Worm (Caenorhabditis elegans): ENCODE results near the gene his-35.

The his-35 gene

DNA sequence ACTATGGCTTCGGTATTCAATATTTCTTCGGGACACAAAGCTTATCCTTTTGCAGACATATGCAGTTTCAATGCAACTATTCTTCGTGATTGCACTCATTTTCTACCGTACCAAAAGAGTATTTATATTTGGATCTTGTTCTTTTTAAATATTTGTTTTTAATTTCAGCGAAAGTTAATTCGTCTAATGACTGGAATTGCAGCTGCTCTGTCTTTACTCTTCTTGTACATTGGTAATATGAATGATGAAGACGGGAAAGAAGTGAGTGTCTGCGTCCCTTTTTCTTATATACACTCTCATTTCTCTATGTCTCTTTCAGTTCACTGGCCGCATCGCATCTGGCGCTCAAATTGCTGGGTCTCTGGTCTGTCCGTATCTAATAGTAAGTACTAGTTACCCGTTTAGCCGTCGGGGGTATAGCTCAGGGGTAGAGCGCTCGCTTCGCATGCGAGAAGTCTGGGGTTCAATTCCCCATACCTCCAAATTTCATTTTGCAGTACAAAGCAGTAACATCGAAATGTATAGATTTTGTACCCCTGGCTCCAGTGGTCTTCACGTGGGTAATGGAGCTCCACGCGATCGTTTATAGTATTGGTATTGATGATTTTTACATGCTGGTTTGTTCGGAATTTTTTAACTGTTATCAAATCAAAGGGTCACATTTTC is 41.8 kb downstream of the his-35 start:
- TF ChIP-seq B0035.1 (tag; optimal IDR thresholded peaks at IDR 0.05) (no peak), him-1 (tag; optimal IDR thresholded peaks at IDR 0.05) (peak; percentile 88), rpc-1 (optimal IDR thresholded peaks at IDR 0.05) (peak; percentile 81), rpc-1 (tag; optimal IDR thresholded peaks at IDR 0.05) (peak; percentile 74), F39B2.1 (GFP tag; IDR thresholded peaks at IDR 0.05) (no peak), aptf-2 (GFP tag; conservative IDR thresholded peaks at IDR 0.05) (no peak), ztf-18 (tag; optimal IDR thresholded peaks at IDR 0.05) (peak; percentile 78), ekl-4 (GFP tag; IDR thresholded peaks at IDR 0.05) (peak; percentile 70), unc-62 (GFP tag; optimal IDR thresholded peaks at IDR 0.05) (no peak), chd-7 (tag; optimal IDR thresholded peaks at IDR 0.05) (peak; percentile 79), tbx-9 (tag; optimal IDR thresholded peaks at IDR 0.05; ENCODE audit: borderline replicate concordance) (no peak), T26A5.8 (tag; optimal IDR thresholded peaks at IDR 0.05) (peak; percentile 46), ceh-100 (GFP tag; IDR thresholded peaks at IDR 0.05) (peak; percentile 16; the same call in 1 of the 2 replicates), zim-3 (tag; optimal IDR thresholded peaks at IDR 0.05) (peak; percentile 92), nfyb-1 (GFP tag; IDR thresholded peaks at IDR 0.05) (peak; percentile 89), K11D2.4 (GFP tag; IDR thresholded peaks at IDR 0.05) (0 out of 2 replicates have a peak, but pooled peaks have one; percentile 49), die-1 (tag; optimal IDR thresholded peaks at IDR 0.05) (peak; percentile 74), Y53G8AR.9 (GFP tag; conservative IDR thresholded peaks at IDR 0.05) (no peak), dpl-1 (GFP tag; optimal IDR thresholded peaks at IDR 0.05) (no peak), nhr-27 (tag; optimal IDR thresholded peaks at IDR 0.05) (peak; percentile 52), efl-1 (GFP tag; optimal IDR thresholded peaks at IDR 0.05) (no peak), xnd-1 (tag; optimal IDR thresholded peaks at IDR 0.05) (no peak), nfya-2 (GFP tag; IDR thresholded peaks at IDR 0.05) (no peak), pha-4 (tag; optimal IDR thresholded peaks at IDR 0.05) (no peak), F22D6.2 (tag; optimal IDR thresholded peaks at IDR 0.05) (peak; percentile 30), T07F8.4 (tag; optimal IDR thresholded peaks at IDR 0.05) (peak; percentile 49), C06A6.2 (GFP tag; conservative IDR thresholded peaks at IDR 0.05) (peak; percentile 43; the same call in 1 of the 2 replicates), nhr-179 (tag; optimal IDR thresholded peaks at IDR 0.05) (no peak), F52B5.7 (tag; optimal IDR thresholded peaks at IDR 0.05) (peak; percentile 43), athp-1 (tag; optimal IDR thresholded peaks at IDR 0.05) (peak; percentile 27), let-607 (tag; optimal IDR thresholded peaks at IDR 0.05) (peak in 1 of 2 experiments; percentile 25), ztf-25 (GFP tag; IDR thresholded peaks at IDR 0.05) (0 out of 2 replicates have a peak, but pooled peaks have one; percentile 22), snpc-1.3 (tag; optimal IDR thresholded peaks at IDR 0.05; ENCODE audit: insufficient read depth) (peak; percentile 67), lag-1 (GFP tag; IDR thresholded peaks at IDR 0.05) (no peak), madf-6 (GFP tag; IDR thresholded peaks at IDR 0.05) (peak; percentile 67), ceh-58 (GFP tag; IDR thresholded peaks at IDR 0.05) (0 out of 2 replicates have a peak, but pooled peaks have one; percentile 36), pbrm-1 (GFP tag; IDR thresholded peaks at IDR 0.05) (peak; percentile 44; the same call in 1 of the 2 replicates), F57A8.1 (GFP tag; optimal IDR thresholded peaks at IDR 0.05) (no peak), Y67H2A.10 (GFP tag; conservative IDR thresholded peaks at IDR 0.05) (no peak), K12H6.12 (tag; optimal IDR thresholded peaks at IDR 0.05) (peak; percentile 45), hsf-1 (GFP tag; IDR thresholded peaks at IDR 0.05) (peak; percentile 61; the same call in 1 of the 2 replicates), B0019.2 (GFP tag; conservative IDR thresholded peaks at IDR 0.05) (no peak), B0336.3 (GFP tag; IDR thresholded peaks at IDR 0.05) (no peak; the same call in none of the 2 replicates), somi-1 (GFP tag; optimal IDR thresholded peaks at IDR 0.05) (peak; percentile 40), ztf-3 (GFP tag; optimal IDR thresholded peaks at IDR 0.05) (peak; percentile 36), hlh-26 (GFP tag; conservative IDR thresholded peaks at IDR 0.05) (no peak), repo-1 (tag; optimal IDR thresholded peaks at IDR 0.05) (peak; percentile 74), lin-26 (GFP tag; IDR thresholded peaks at IDR 0.05) (peak; percentile 87)

Measured in whole organism, young adult.